Worm (Caenorhabditis elegans): ENCODE measurements around the gene mtx-2.
A peak's percentile ranks its signal among the peaks of the same experiment; 100 is the strongest.

mtx-2 gene

DNA sequence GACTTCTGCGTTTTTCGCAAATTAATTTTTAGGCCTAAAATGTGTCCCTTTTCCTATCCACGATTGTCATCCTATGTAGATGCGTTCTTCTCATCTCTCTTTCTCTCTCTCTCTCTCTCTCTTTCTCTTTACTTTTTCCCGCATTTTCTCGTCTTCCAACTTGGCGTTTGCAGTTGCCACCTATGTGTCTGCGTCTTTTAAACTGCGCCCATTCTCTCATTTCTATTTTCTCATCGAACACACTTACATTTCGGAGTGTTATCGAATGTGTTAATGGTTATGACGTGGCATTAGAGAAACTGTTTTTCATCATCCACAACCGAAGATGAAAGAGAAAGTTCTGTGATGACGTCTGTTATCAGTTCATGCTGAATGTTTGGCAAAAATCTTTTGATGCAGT, 34.9 kb downstream of the mtx-2 start (continued):
- no peak for TF ChIP-seq alr-1 (tag; optimal IDR thresholded peaks at IDR 0.05)
- peak; percentile 35 for TF ChIP-seq Y55F3AM.14 (GFP tag; optimal IDR thresholded peaks at IDR 0.05)
- no peak for TF ChIP-seq lin-39 (tag; optimal IDR thresholded peaks at IDR 0.05)
- no peak for TF ChIP-seq lin-11 (tag; optimal IDR thresholded peaks at IDR 0.05)
- no peak for TF ChIP-seq nhr-10 (tag; optimal IDR thresholded peaks at IDR 0.05)
- TF ChIP-seq unc-62 (GFP tag; optimal IDR thresholded peaks at IDR 0.05): no peak
- TF ChIP-seq sma-3 (GFP tag; optimal IDR thresholded peaks at IDR 0.05): peak; percentile 83
- peak; percentile 74 for TF ChIP-seq nhr-129 (tag; optimal IDR thresholded peaks at IDR 0.05)
- no peak for TF ChIP-seq egl-27 (tag; optimal IDR thresholded peaks at IDR 0.05)
- no peak for TF ChIP-seq snpc-4 (tag; optimal IDR thresholded peaks at IDR 0.05)
- no peak for TF ChIP-seq mab-5 (tag; optimal IDR thresholded peaks at IDR 0.05)

- TF ChIP-seq ama-1 (optimal IDR thresholded peaks at IDR 0.05): no peak
- TF ChIP-seq unc-39 (tag; optimal IDR thresholded peaks at IDR 0.05): no peak
- TF ChIP-seq unc-55 (GFP tag; optimal IDR thresholded peaks at IDR 0.05): peak; percentile 13
Measured at ce11 chrIII:7726500-7726899, 36.9 kb downstream of the mtx-2 start.

ce11 chrIII:7725483-7726250, 37.7 kb downstream of the mtx-2 start:
- TF ChIP-seq unc-55 (GFP tag; optimal IDR thresholded peaks at IDR 0.05) (peak; percentile 53), nhr-25 (tag; optimal IDR thresholded peaks at IDR 0.05) (no peak), nhr-11 (tag; optimal IDR thresholded peaks at IDR 0.05) (no peak), ceh-16 (tag; optimal IDR thresholded peaks at IDR 0.05) (no peak), C34F6.9 (tag; optimal IDR thresholded peaks at IDR 0.05) (peak; percentile 61), nhr-77 (tag; optimal IDR thresholded peaks at IDR 0.05) (no peak), nhr-129 (tag; optimal IDR thresholded peaks at IDR 0.05) (peak; percentile 47), mdl-1 (tag; optimal IDR thresholded peaks at IDR 0.05) (peak; percentile 17 to 19), skn-1 (tag; optimal IDR thresholded peaks at IDR 0.05) (no peak), mab-5 (tag; optimal IDR thresholded peaks at IDR 0.05) (no peak), crh-2 (tag; optimal IDR thresholded peaks at IDR 0.05) (peak; percentile 33), zag-1 (tag; optimal IDR thresholded peaks at IDR 0.05) (no peak), F13H6.1 (tag; optimal IDR thresholded peaks at IDR 0.05) (peak; percentile 55), fos-1 (tag; optimal IDR thresholded peaks at IDR 0.05) (no peak), ztf-4 (tag; optimal IDR thresholded peaks at IDR 0.05) (peak; percentile 37), sma-9 (GFP tag; optimal IDR thresholded peaks at IDR 0.05) (peak; percentile 13), sma-9 (tag; optimal IDR thresholded peaks at IDR 0.05) (no peak), lsy-2 (tag; optimal IDR thresholded peaks at IDR 0.05) (peak in 1 of 2 experiments; percentile 43), ztf-1 (GFP tag; conservative IDR thresholded peaks at IDR 0.05) (no peak), sem-4 (tag; optimal IDR thresholded peaks at IDR 0.05) (no peak), gmeb-1 (tag; optimal IDR thresholded peaks at IDR 0.05) (no peak), nhr-10 (tag; optimal IDR thresholded peaks at IDR 0.05) (no peak), unc-62 (GFP tag; optimal IDR thresholded peaks at IDR 0.05) (no peak), nhr-6 (tag; optimal IDR thresholded peaks at IDR 0.05) (no peak)

ce11 chrIII:7724433-7724832, 39.0 kb downstream of the mtx-2 start:
- TF ChIP-seq unc-55 (GFP tag; optimal IDR thresholded peaks at IDR 0.05) (peak; percentile 78), mdl-1 (tag; optimal IDR thresholded peaks at IDR 0.05) (peak in 1 of 2 experiments; percentile 9), sma-9 (GFP tag; optimal IDR thresholded peaks at IDR 0.05) (peak; percentile 69), sma-9 (tag; optimal IDR thresholded peaks at IDR 0.05) (no peak), fos-1 (tag; optimal IDR thresholded peaks at IDR 0.05) (peak; percentile 19), gmeb-1 (tag; optimal IDR thresholded peaks at IDR 0.05) (no peak), unc-62 (GFP tag; optimal IDR thresholded peaks at IDR 0.05) (no peak), lsy-2 (tag; optimal IDR thresholded peaks at IDR 0.05) (peak in 1 of 2 experiments; percentile 28), mab-5 (tag; optimal IDR thresholded peaks at IDR 0.05) (peak; percentile 39), zag-1 (tag; optimal IDR thresholded peaks at IDR 0.05) (peak; percentile 8), crh-2 (tag; optimal IDR thresholded peaks at IDR 0.05) (peak; percentile 24), nhr-21 (tag; optimal IDR thresholded peaks at IDR 0.05) (peak; percentile 39), nhr-10 (tag; optimal IDR thresholded peaks at IDR 0.05) (no peak), egl-27 (tag; optimal IDR thresholded peaks at IDR 0.05) (peak; percentile 2), sem-4 (tag; optimal IDR thresholded peaks at IDR 0.05) (peak; percentile 66), F13H6.1 (tag; optimal IDR thresholded peaks at IDR 0.05) (peak; percentile 27)

All from whole organism, L2 larva.